Fruit fly (Drosophila melanogaster): Measurements from ENCODE around the gene CG9519.
A peak's percentile ranks its signal among the peaks of the same experiment; 100 is the strongest.

The CG9519 gene

dm6 chrX:14805646-14806045 is 50.5 kb downstream of the CG9519 start (continued):
- peak; percentile 7 for TF ChIP-seq CG14710 (tag; optimal IDR thresholded peaks at IDR 0.05)
- TF ChIP-seq lbe (GFP tag; optimal IDR thresholded peaks at IDR 0.05), result peak; percentile 1
- no peak for TF ChIP-seq CG7963 (GFP tag; IDR thresholded peaks at IDR 0.05; ENCODE audit: partially characterized antibody)
- TF ChIP-seq Dp (GFP tag; optimal IDR thresholded peaks at IDR 0.05), result no peak
- TF ChIP-seq CG1832 (GFP tag; optimal IDR thresholded peaks at IDR 0.05), result no peak
- peak; percentile 7 for TF ChIP-seq Oli (tag; optimal IDR thresholded peaks at IDR 0.05)
- 0 out of 3 replicates have a peak, but pooled peaks have one; percentile 9 for TF ChIP-seq dysf (GFP tag; IDR thresholded peaks at IDR 0.05)
- TF ChIP-seq fd96Cb (tag; optimal IDR thresholded peaks at IDR 0.05), result peak; percentile 13
- TF ChIP-seq BEAF-32 (GFP tag; optimal IDR thresholded peaks at IDR 0.05), result no peak
- 0 out of 2 replicates have a peak, but pooled peaks have one; percentile 12 for TF ChIP-seq HLH3B (GFP tag; IDR thresholded peaks at IDR 0.05)
- TF ChIP-seq CG31441 (GFP tag; IDR thresholded peaks at IDR 0.05), result 0 out of 2 replicates have a peak, but pooled peaks have one; percentile 21
- no peak for TF ChIP-seq hkb (optimal IDR thresholded peaks at IDR 0.05)
- 0 out of 2 replicates have a peak, but pooled peaks have one; percentile 16 for TF ChIP-seq hkb (GFP tag; IDR thresholded peaks at IDR 0.05)
- no peak for TF ChIP-seq CG7556 (GFP tag; optimal IDR thresholded peaks at IDR 0.05)
- TF ChIP-seq her (GFP tag; optimal IDR thresholded peaks at IDR 0.05), result no peak
- peak; percentile 8 for TF ChIP-seq Camta (GFP tag; optimal IDR thresholded peaks at IDR 0.05)
- TF ChIP-seq unpg (GFP tag; optimal IDR thresholded peaks at IDR 0.05), result peak; percentile 22
- peak; percentile 90 for TF ChIP-seq sens (GFP tag)
- no peak for TF ChIP-seq cg (GFP tag; optimal IDR thresholded peaks at IDR 0.05)
- peak; percentile 52 for TF ChIP-seq ATbp (GFP tag; optimal IDR thresholded peaks at IDR 0.05)

All from whole organism, embryonic.